Fruit fly (Drosophila melanogaster): ENCODE data around the gene CG4935.

Gene CG4935

DNA sequence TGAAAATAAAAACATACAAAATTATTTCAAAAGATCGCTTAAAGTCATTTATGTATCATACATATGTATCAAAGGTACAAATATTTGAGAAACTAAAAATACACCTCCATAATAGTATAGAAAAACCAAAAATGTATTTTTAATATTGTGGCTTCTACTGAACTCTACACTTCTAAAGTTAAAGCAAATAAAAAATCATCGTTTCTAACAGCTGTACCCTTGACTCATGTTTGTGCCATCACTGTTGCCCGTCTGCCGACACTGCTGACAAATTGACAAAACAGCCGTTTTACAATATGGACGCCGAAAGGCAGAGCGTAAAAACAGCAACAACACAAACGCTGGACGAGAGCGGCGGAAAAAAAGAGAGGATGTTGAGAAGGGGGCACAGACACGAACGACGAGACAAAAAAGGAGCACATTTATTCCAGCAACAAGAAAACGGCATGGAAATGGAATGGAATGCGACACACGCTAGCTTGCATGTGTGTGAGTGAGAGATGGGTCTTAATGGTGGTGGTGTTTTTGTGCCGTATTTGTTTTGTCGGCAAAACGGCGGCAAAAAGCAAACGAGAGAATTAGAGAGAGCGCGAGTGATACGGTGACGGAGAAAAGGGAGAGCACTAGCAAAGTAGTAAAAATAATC lies 24.5 kb downstream of the CG4935 start (continued):
- TF ChIP-seq lilli (GFP tag; optimal IDR thresholded peaks at IDR 0.05) (peak; percentile 86), CG12236 (GFP tag; optimal IDR thresholded peaks at IDR 0.05) (peak; percentile 15), Nf-YC (tag; optimal IDR thresholded peaks at IDR 0.05) (peak; percentile 57), zfh2 (GFP tag; optimal IDR thresholded peaks at IDR 0.05) (peak; percentile 87), Nf-YA (GFP tag; IDR thresholded peaks at IDR 0.05) (no peak), CG13624 (GFP tag; optimal IDR thresholded peaks at IDR 0.05) (peak; percentile 73), CG10147 (GFP tag; optimal IDR thresholded peaks at IDR 0.05) (peak; percentile 69), CG12659 (GFP tag; optimal IDR thresholded peaks at IDR 0.05) (peak; percentile 88), CG1529 (GFP tag; optimal IDR thresholded peaks at IDR 0.05) (peak; percentile 70), danr (GFP tag; IDR thresholded peaks at IDR 0.05) (no peak), tll (GFP tag; optimal IDR thresholded peaks at IDR 0.05) (peak in 1 of 2 experiments; percentile 60), CG2678 (tag; optimal IDR thresholded peaks at IDR 0.05) (peak; percentile 91), CG7271 (tag; optimal IDR thresholded peaks at IDR 0.05) (peak; percentile 50), crp (GFP tag; optimal IDR thresholded peaks at IDR 0.05) (peak; percentile 1 to 73), B-H1 (GFP tag; IDR thresholded peaks at IDR 0.05) (no peak), unc-4 (GFP tag; IDR thresholded peaks at IDR 0.05; ENCODE audit: partially characterized antibody) (no peak), CG13296 (GFP tag; optimal IDR thresholded peaks at IDR 0.05) (peak; percentile 55), H2.0 (GFP tag; IDR thresholded peaks at IDR 0.05) (no peak), cg (GFP tag; optimal IDR thresholded peaks at IDR 0.05) (peak; percentile 88), Dfd (GFP tag; optimal IDR thresholded peaks at IDR 0.05) (no peak), her (GFP tag; optimal IDR thresholded peaks at IDR 0.05) (peak; percentile 74), Stat92E (GFP tag; optimal IDR thresholded peaks at IDR 0.05) (no peak), run (tag; optimal IDR thresholded peaks at IDR 0.05) (peak; percentile 74), so (GFP tag; IDR thresholded peaks at IDR 0.05) (no peak), D19A (tag; optimal IDR thresholded peaks at IDR 0.05) (peak; percentile 80), CG15514 (GFP tag; optimal IDR thresholded peaks at IDR 0.05) (peak; percentile 83), CG10979 (tag; optimal IDR thresholded peaks at IDR 0.05) (peak; percentile 85), CG3281 (GFP tag; optimal IDR thresholded peaks at IDR 0.05) (peak; percentile 92), zen (tag; optimal IDR thresholded peaks at IDR 0.05) (peak; percentile 82), Meics (GFP tag; optimal IDR thresholded peaks at IDR 0.05) (peak; percentile 92), schlank (tag; optimal IDR thresholded peaks at IDR 0.05) (peak; percentile 65), Ets65A (GFP tag) (peak; percentile 92), gsb (GFP tag; IDR thresholded peaks at IDR 0.05) (no peak), TFAM (GFP tag; optimal IDR thresholded peaks at IDR 0.05) (peak; percentile 71), CG12391 (tag; optimal IDR thresholded peaks at IDR 0.05) (peak; percentile 90), CG10209 (GFP tag; optimal IDR thresholded peaks at IDR 0.05) (peak; percentile 88), CG12155 (GFP tag; optimal IDR thresholded peaks at IDR 0.05) (peak; percentile 77), gro (GFP tag; optimal IDR thresholded peaks at IDR 0.05) (peak; percentile 69), Ets97D (GFP tag; optimal IDR thresholded peaks at IDR 0.05) (peak; percentile 56), gem (tag; optimal IDR thresholded peaks at IDR 0.05) (peak; percentile 92), CG4617 (GFP tag; optimal IDR thresholded peaks at IDR 0.05; ENCODE audit: borderline replicate concordance) (peak; percentile 2), CG30431 (GFP tag; optimal IDR thresholded peaks at IDR 0.05) (peak; percentile 55), sc (optimal IDR thresholded peaks at IDR 0.05) (no peak), sc (GFP tag; optimal IDR thresholded peaks at IDR 0.05) (peak; percentile 68), ara (GFP tag; IDR thresholded peaks at IDR 0.05) (no peak), sens-2 (GFP tag; IDR thresholded peaks at IDR 0.05) (no peak), CG15479 (GFP tag; optimal IDR thresholded peaks at IDR 0.05) (peak; percentile 90), CG3838 (GFP tag; optimal IDR thresholded peaks at IDR 0.05) (peak; percentile 77), CG7357 (GFP tag; IDR thresholded peaks at IDR 0.05) (peak; percentile 73; the same call in 1 of the 3 replicates)
